Fruit fly (Drosophila melanogaster): ENCODE measurements around the gene CG12054.

CG12054 gene

dm6 chr3R:31241109-31241508, 20.6 kb downstream of the CG12054 start:
- TF ChIP-seq CG5204 (GFP tag; optimal IDR thresholded peaks at IDR 0.05) (no peak), bab1 (GFP tag; optimal IDR thresholded peaks at IDR 0.05) (no peak), pad (GFP tag; optimal IDR thresholded peaks at IDR 0.05) (no peak), CG7101 (tag; optimal IDR thresholded peaks at IDR 0.05) (no peak), CG14711 (tag; optimal IDR thresholded peaks at IDR 0.05) (no peak), Hr96 (GFP tag; optimal IDR thresholded peaks at IDR 0.05) (no peak), tj (GFP tag; optimal IDR thresholded peaks at IDR 0.05) (no peak), toe (GFP tag; optimal IDR thresholded peaks at IDR 0.05) (no peak), kay (GFP tag; ENCODE audit: borderline replicate concordance) (no peak), Clk (GFP tag; optimal IDR thresholded peaks at IDR 0.05) (no peak), ovo (GFP tag; optimal IDR thresholded peaks at IDR 0.05) (no peak), Mnt (GFP tag; optimal IDR thresholded peaks at IDR 0.05) (no peak)

dm6 chr3R:31243079-31243668, 22.7 kb downstream of the CG12054 start:
- TF ChIP-seq Crg-1 (GFP tag; optimal IDR thresholded peaks at IDR 0.05) (no peak), CG5204 (GFP tag; optimal IDR thresholded peaks at IDR 0.05) (no peak), cic (GFP tag; optimal IDR thresholded peaks at IDR 0.05) (no peak), Clk (GFP tag; optimal IDR thresholded peaks at IDR 0.05) (no peak), toe (GFP tag; optimal IDR thresholded peaks at IDR 0.05) (no peak), cnc (optimal IDR thresholded peaks at IDR 0.05) (no peak), CG14711 (tag; optimal IDR thresholded peaks at IDR 0.05) (no peak), CG7101 (tag; optimal IDR thresholded peaks at IDR 0.05) (no peak), pad (GFP tag; optimal IDR thresholded peaks at IDR 0.05) (no peak), tj (GFP tag; optimal IDR thresholded peaks at IDR 0.05) (no peak), CG33017 (tag; optimal IDR thresholded peaks at IDR 0.05) (no peak), CG12768 (GFP tag; optimal IDR thresholded peaks at IDR 0.05) (no peak), Hr96 (GFP tag; optimal IDR thresholded peaks at IDR 0.05) (no peak), CG11617 (GFP tag; optimal IDR thresholded peaks at IDR 0.05) (no peak), ovo (GFP tag; optimal IDR thresholded peaks at IDR 0.05) (no peak), bab1 (GFP tag; optimal IDR thresholded peaks at IDR 0.05) (no peak), CG1620 (GFP tag; optimal IDR thresholded peaks at IDR 0.05) (no peak)

dm6 chr3R:31245785-31246184, 25.3 kb downstream of the CG12054 start:
- no peak for TF ChIP-seq CG7045 (GFP tag; optimal IDR thresholded peaks at IDR 0.05)
- TF ChIP-seq Hr96 (GFP tag; optimal IDR thresholded peaks at IDR 0.05), result no peak
- TF ChIP-seq CG12768 (GFP tag; optimal IDR thresholded peaks at IDR 0.05), result no peak
- TF ChIP-seq Clk (GFP tag; optimal IDR thresholded peaks at IDR 0.05), result no peak
- no peak for TF ChIP-seq cnc (optimal IDR thresholded peaks at IDR 0.05)
- TF ChIP-seq cic (GFP tag; optimal IDR thresholded peaks at IDR 0.05), result no peak
- TF ChIP-seq kay (GFP tag; ENCODE audit: borderline replicate concordance), result no peak
- TF ChIP-seq CG7101 (tag; optimal IDR thresholded peaks at IDR 0.05), result no peak
- TF ChIP-seq Mnt (GFP tag; optimal IDR thresholded peaks at IDR 0.05), result no peak
- TF ChIP-seq bab1 (GFP tag; optimal IDR thresholded peaks at IDR 0.05), result no peak
- no peak for TF ChIP-seq tj (GFP tag; optimal IDR thresholded peaks at IDR 0.05)
- TF ChIP-seq toe (GFP tag; optimal IDR thresholded peaks at IDR 0.05), result no peak
- TF ChIP-seq pad (GFP tag; optimal IDR thresholded peaks at IDR 0.05), result no peak
- no peak for TF ChIP-seq CG11617 (GFP tag; optimal IDR thresholded peaks at IDR 0.05)
- TF ChIP-seq CG1620 (GFP tag; optimal IDR thresholded peaks at IDR 0.05), result no peak
- TF ChIP-seq Crg-1 (GFP tag; optimal IDR thresholded peaks at IDR 0.05), result no peak
- TF ChIP-seq CG5204 (GFP tag; optimal IDR thresholded peaks at IDR 0.05), result no peak
- TF ChIP-seq CG14711 (tag; optimal IDR thresholded peaks at IDR 0.05), result no peak
- no peak for TF ChIP-seq CG33017 (tag; optimal IDR thresholded peaks at IDR 0.05)

dm6 chr3R:31247281-31247995, 26.9 kb downstream of the CG12054 start:
- no peak for TF ChIP-seq CG7045 (GFP tag; optimal IDR thresholded peaks at IDR 0.05)
- no peak for TF ChIP-seq Clk (GFP tag; optimal IDR thresholded peaks at IDR 0.05)
- TF ChIP-seq CG5204 (GFP tag; optimal IDR thresholded peaks at IDR 0.05), result no peak
- TF ChIP-seq ovo (GFP tag; optimal IDR thresholded peaks at IDR 0.05), result no peak
- no peak for TF ChIP-seq CG33017 (tag; optimal IDR thresholded peaks at IDR 0.05)
- TF ChIP-seq toe (GFP tag; optimal IDR thresholded peaks at IDR 0.05), result no peak
- TF ChIP-seq CG12768 (GFP tag; optimal IDR thresholded peaks at IDR 0.05), result no peak
- TF ChIP-seq CG1620 (GFP tag; optimal IDR thresholded peaks at IDR 0.05), result no peak
- no peak for TF ChIP-seq tj (GFP tag; optimal IDR thresholded peaks at IDR 0.05)
- no peak for TF ChIP-seq Crg-1 (GFP tag; optimal IDR thresholded peaks at IDR 0.05)
- no peak for TF ChIP-seq pad (GFP tag; optimal IDR thresholded peaks at IDR 0.05)
- TF ChIP-seq Mnt (GFP tag; optimal IDR thresholded peaks at IDR 0.05), result no peak
- TF ChIP-seq Hr96 (GFP tag; optimal IDR thresholded peaks at IDR 0.05), result no peak
- TF ChIP-seq CG14711 (tag; optimal IDR thresholded peaks at IDR 0.05), result no peak
- TF ChIP-seq CG11617 (GFP tag; optimal IDR thresholded peaks at IDR 0.05), result no peak
- TF ChIP-seq cnc (optimal IDR thresholded peaks at IDR 0.05), result no peak
- TF ChIP-seq cic (GFP tag; optimal IDR thresholded peaks at IDR 0.05), result no peak
- TF ChIP-seq CG7101 (tag; optimal IDR thresholded peaks at IDR 0.05), result no peak
- TF ChIP-seq kay (GFP tag; ENCODE audit: borderline replicate concordance), result no peak
- TF ChIP-seq bab1 (GFP tag; optimal IDR thresholded peaks at IDR 0.05), result no peak

dm6 chr3R:31248245-31248644, 27.7 kb downstream of the CG12054 start:
- TF ChIP-seq CG5204 (GFP tag; optimal IDR thresholded peaks at IDR 0.05), result no peak
- no peak for TF ChIP-seq Mnt (GFP tag; optimal IDR thresholded peaks at IDR 0.05)
- TF ChIP-seq CG33017 (tag; optimal IDR thresholded peaks at IDR 0.05), result no peak
- TF ChIP-seq CG12768 (GFP tag; optimal IDR thresholded peaks at IDR 0.05), result no peak
- no peak for TF ChIP-seq bab1 (GFP tag; optimal IDR thresholded peaks at IDR 0.05)

Data from whole organism, adult.